Fruit fly (Drosophila melanogaster): ENCODE results near the gene CG4497.

The CG4497 gene

DNA sequence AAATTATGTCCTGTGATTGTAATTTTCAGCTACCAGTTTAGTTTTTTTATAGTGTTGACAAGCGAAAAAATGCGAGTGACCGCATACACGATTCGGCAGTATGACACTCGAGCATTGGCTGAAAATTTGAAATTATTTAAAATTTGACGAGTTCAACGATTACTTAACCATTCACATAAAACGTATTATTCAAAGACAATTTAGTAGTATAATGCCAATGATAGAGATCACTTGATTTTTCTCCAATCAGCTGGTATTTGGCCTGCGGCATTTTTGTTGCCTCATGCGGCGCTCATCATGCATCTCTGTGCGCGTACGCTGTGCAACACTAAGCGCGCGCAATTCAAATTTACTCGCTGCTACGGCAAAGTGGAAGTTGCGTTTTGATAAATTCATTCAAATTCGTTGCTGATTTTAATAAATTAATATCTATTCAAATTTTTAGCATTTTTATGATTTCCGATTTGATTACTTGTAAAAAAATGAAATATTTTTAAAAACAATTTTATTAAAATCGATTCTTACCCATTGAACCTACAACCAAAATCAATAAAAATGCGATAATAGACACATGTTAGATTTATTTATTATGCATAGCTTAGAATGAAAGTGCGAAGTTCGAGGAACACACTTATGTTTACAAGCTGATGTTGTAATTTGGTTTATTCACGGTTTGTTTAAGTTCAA is at the start of gene CG4497:
TSS of gene CG4497 (minus strand) at position 238 of the 687 bp plus-strand sequence.
- TF ChIP-seq noc (tag; optimal IDR thresholded peaks at IDR 0.05) = peak; percentile 72

DNA sequence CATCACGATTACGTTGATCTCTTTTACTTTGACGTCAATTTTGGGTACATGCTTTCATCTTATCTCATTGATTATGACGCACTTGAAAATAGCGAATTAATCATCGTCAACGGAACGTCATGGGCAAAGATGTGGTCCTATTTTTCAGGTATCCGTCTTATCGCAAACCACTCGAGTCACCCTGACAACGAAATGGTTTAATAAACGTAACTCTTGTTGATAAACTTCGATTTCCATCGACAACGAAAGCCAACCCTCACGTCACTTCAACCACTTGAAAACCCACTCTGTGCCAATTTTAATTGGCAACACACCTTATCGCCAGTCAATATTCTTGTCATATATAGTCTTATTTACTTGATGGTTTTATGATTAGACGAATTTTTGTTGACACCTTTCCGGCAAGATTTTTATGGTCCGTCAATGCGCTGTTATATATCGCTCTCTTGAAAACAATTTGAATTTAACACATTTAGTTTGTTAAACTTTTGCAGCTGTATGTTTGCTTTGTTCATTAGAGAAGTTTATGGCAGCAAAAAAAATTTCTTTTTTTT is 47.9 kb upstream of the CG4497 start:
- TF ChIP-seq noc (tag; optimal IDR thresholded peaks at IDR 0.05) = peak; percentile 91

DNA sequence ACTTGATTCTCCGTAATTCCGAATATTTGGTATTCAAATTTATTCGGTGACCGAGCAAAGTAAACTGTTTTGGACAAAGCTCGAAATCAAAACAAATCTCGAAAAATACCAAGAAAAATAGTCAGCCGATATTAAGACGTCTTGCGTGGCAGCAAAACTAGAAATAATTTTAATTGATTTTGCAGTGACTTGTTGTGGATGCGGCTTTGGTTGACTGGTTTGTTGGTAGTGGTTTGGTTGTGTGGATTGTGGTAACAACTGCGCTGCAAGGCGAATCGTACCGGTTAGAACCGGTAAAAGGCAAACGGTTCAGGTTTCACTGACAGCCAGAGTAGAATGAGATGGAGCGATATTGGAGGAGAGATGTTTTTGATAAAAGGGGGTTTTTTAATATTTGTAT is 47.1 kb upstream of the CG4497 start:
- TF ChIP-seq noc (tag; optimal IDR thresholded peaks at IDR 0.05) = no peak

DNA sequence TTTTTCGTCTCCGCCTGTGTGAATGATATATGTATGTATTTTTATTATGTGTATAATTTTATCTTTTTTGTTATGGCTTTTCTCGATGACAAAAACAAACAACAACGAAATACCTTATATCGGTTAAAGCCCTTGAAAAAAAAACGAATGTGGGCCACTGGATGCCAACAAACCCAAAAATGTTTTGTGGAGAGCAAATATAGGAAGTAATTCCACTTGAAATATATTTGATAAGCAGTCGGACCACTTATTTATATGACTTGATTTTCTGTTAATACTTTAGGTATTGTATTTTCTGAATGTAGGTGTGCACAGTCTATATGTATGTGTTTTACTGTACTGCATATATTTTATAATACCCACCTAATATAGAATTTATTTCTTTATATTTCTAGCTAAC is 46.6 kb upstream of the CG4497 start:
- no peak for TF ChIP-seq noc (tag; optimal IDR thresholded peaks at IDR 0.05)

- peak; percentile 54 for TF ChIP-seq noc (tag; optimal IDR thresholded peaks at IDR 0.05)
These were observed 45.9 kb upstream of the CG4497 start for dm6 chr2L:7240311-7240710.

- peak; percentile 94 for TF ChIP-seq noc (tag; optimal IDR thresholded peaks at IDR 0.05)
These were observed 44.9 kb upstream of the CG4497 start for dm6 chr2L:7239310-7239709.

dm6 chr2L:7232713-7233112 is 38.3 kb upstream of the CG4497 start, which contains the start of gene CG43800:
CG43800 (minus strand) TSS chr2L:7232813.
- no peak for TF ChIP-seq noc (tag; optimal IDR thresholded peaks at IDR 0.05)

- TF ChIP-seq noc (tag; optimal IDR thresholded peaks at IDR 0.05) = no peak
These were observed 33.0 kb upstream of the CG4497 start, which contains the start of gene CG43799 for dm6 chr2L:7227434-7227833. CG43799 (plus strand) TSS chr2L:7227734.

dm6 chr2L:7226587-7226986 is 32.2 kb upstream of the CG4497 start:
- no peak for TF ChIP-seq noc (tag; optimal IDR thresholded peaks at IDR 0.05)

DNA sequence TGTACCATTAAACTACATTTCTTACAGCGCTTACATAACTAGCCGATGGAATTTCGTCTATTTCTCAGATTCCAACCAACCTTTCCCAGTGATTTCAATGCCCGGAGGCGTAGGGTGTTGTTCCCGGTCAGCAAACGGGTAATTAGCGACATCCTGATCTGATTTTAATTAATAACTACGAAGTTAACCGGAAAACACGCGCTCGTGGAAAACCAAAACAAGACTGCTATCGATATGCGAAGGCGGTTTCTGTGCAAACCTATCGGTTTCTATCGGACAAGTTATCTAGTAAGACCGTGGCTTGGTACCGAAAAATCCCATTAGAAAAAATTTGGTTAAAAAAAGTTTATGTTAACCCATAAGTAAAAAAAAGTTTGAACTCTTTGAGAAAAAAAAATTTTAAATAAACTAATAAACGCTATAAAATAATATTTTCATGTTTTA is 28.5 kb upstream of the CG4497 start, which contains the start of gene mEFG1:
TSS of gene mEFG1 (minus strand) at position 253 of the 444 bp plus-strand sequence.
- no peak for TF ChIP-seq noc (tag; optimal IDR thresholded peaks at IDR 0.05)

DNA sequence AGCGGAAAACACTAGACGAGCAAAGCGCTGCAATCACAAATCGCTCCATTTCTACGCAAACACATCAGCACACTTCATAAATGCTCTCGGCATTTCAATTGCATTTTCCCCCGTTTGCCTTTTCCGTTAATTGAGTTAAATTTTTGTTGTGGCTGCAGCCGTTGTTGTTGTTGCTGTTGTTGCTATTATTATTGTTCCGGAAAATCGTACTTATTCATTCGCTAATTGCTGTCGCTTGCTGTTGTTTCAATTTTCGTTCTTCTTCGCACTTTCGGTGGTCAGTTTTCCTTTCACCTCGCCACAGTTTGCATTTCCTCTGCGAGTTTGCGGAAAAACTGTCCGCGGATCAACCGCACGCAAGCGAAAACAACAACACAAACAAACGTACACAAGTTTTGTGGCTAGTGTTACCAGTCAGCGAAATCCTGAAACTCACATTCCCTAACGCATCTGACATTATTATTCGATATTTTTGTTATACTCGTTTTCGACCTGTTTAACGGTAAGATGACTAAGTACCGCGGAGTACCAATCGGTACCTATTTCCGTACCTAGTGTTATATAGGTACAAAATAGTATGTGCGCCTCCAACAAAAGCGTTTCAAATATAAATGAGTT is 25.4 kb upstream of the CG4497 start, which contains the start of gene CG13784:
TSS of gene CG13784 (minus strand) at position 384 of the 618 bp plus-strand sequence.
- TF ChIP-seq noc (tag; optimal IDR thresholded peaks at IDR 0.05) = peak; percentile 20

dm6 chr2L:7219172-7219571 is 24.8 kb upstream of the CG4497 start:
- no peak for TF ChIP-seq noc (tag; optimal IDR thresholded peaks at IDR 0.05)

DNA sequence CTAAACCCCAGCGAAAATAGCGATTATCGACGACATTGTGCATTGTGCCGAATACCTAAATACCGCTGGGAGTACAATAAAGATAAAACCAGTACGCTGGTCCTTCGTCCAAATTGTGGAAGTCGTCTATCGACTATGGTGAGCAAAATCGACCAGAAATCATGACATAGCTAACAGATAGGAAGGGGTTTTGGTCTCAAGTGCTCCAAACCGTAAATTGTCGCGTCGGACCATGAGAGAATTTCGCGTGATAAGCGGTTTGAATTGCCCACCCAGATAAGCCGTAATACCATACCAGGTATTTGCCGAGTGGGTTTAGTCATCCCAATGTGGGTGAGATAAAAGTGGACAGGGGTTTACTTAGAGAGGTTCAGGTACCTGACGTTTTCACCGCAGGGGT is 23.5 kb upstream of the CG4497 start:
- TF ChIP-seq noc (tag; optimal IDR thresholded peaks at IDR 0.05) = peak; percentile 4

dm6 chr2L:7217059-7217458 is 22.7 kb upstream of the CG4497 start:
- TF ChIP-seq noc (tag; optimal IDR thresholded peaks at IDR 0.05) = no peak

DNA sequence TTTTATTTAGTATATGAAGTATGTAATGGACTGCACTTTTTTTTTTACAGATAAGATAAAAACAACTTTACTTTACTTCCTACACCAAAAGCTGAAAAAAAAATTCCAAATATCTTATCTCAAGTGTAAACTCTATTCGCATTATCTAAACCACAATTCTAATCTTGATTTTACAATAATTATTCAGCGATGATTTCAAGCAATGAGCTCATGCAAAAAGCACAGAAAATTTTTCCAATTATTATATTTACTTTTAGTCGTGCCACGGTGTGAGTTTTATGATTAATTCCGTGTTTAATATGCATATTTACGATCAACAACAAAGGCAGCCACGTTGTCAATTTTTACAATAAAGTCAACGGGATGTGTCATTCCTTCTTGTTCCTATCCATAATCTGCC is 21.9 kb upstream of the CG4497 start:
- no peak for TF ChIP-seq noc (tag; optimal IDR thresholded peaks at IDR 0.05)

DNA sequence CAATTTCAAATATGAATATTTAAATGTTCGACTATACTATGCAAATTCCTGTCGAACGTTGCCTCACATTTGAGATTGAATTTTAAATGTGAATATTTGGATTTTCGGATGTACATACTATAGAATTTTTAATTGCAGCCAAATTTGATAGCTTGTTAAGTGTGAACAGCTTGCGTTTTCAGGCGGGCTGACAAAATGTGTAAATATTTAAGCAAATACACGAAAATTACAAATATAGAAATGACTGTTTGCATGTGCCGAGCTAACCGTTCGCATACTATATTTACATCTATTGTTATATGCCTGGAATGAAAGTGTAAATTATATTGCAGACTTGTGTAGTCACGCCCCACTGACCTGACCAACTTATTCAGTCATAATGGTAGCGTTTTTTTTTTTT is 21.3 kb upstream of the CG4497 start:
- no peak for TF ChIP-seq noc (tag; optimal IDR thresholded peaks at IDR 0.05)

DNA sequence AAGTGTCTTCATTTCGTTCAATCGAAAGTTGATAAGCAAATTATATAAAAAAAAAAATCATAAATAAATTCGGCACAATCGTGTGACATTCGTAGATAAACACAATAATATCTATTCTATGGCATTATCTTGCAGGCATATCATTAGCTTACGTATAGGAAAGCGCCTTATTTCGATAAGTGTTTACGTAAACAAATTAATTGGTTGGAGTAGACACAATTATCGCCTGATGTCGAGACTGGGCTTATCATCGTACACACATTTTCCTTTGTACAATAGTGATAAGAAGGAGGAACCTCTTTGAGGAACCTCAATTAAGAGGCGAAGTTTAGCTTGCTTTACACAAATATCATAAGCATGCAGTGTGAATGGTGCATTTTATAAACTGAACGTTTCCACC is 20.5 kb upstream of the CG4497 start:
- no peak for TF ChIP-seq noc (tag; optimal IDR thresholded peaks at IDR 0.05)

All from whole organism, larva.